Fruit fly (Drosophila melanogaster) whole organism, pupa: ENCODE data around the gene CG2104.

Source experiments
- CG10348 ChIP-seq: fragments of 200-800 bp; sonication (Bioruptor generic); IDR thresholded peaks from 2 replicates; pipeline ENCODE4 v1.3.6; 2022; ENCODE audit warnings: missing biosample characterization, missing genetic modification characterization
- CG12605 ChIP-seq: fragments of 200-800 bp; sonication (Bioruptor generic); IDR thresholded peaks from 2 replicates; pipeline ENCODE4 v1.3.6; 2022; ENCODE audit warnings: missing biosample characterization, missing genetic modification characterization
- CG13204 ChIP-seq: fragments of 200-800 bp; sonication (Bioruptor generic); optimal IDR thresholded peaks from 2 replicates; lab custom pipeline; 2018; ENCODE audit warnings: missing biosample characterization, mild to moderate bottlenecking, missing genetic modification characterization, moderate library complexity
- CG14655 ChIP-seq: fragments of 200-800 bp; sonication (Bioruptor generic); optimal IDR thresholded peaks from 3 replicates; lab custom pipeline; 2017; ENCODE audit warnings: mild to moderate bottlenecking, missing biosample characterization, missing genetic modification reagents, missing genetic modification characterization
- CG15710 ChIP-seq: fragments of 200-800 bp; sonication (Bioruptor generic); optimal IDR thresholded peaks from 2 replicates; lab custom pipeline; 2018; ENCODE audit warnings: missing biosample characterization, mild to moderate bottlenecking, missing genetic modification characterization, moderate library complexity
- CG17806 ChIP-seq: fragments of 200-800 bp; sonication (Bioruptor generic); optimal IDR thresholded peaks from 2 replicates; lab custom pipeline; 2018; ENCODE audit warnings: missing biosample characterization, mild to moderate bottlenecking, missing genetic modification characterization, moderate library complexity
- CG32121 ChIP-seq: fragments of 200-800 bp; sonication (Bioruptor generic); IDR thresholded peaks from 2 replicates; pipeline ENCODE4 v1.3.6; 2022; ENCODE audit warnings: missing biosample characterization, missing genetic modification characterization
- CG34367 ChIP-seq: fragments of 200-800 bp; sonication (Bioruptor generic); optimal IDR thresholded peaks from 2 replicates; lab custom pipeline; 2018; ENCODE audit warnings: missing biosample characterization, mild to moderate bottlenecking, missing genetic modification characterization
- CG4496 ChIP-seq: fragments of 200-800 bp; sonication (Bioruptor generic); IDR thresholded peaks from 3 replicates; pipeline ENCODE4 v1.3.6; 2022; ENCODE audit warnings: missing biosample characterization, missing genetic modification characterization
- CG8159 ChIP-seq: fragments of 200-800 bp; sonication (Bioruptor generic); optimal IDR thresholded peaks from 3 replicates; lab custom pipeline; 2018; ENCODE audit warnings: missing biosample characterization, mild to moderate bottlenecking, missing genetic modification characterization, moderate library complexity
- CG8301 ChIP-seq: fragments of 200-800 bp; sonication (Bioruptor generic); optimal IDR thresholded peaks from 2 replicates; lab custom pipeline; 2018; ENCODE audit warnings: missing biosample characterization, mild to moderate bottlenecking, missing genetic modification characterization
- CG9948 ChIP-seq: fragments of 200-800 bp; sonication (Bioruptor generic); optimal IDR thresholded peaks from 2 replicates; lab custom pipeline; 2018; ENCODE audit warnings: missing biosample characterization, mild to moderate bottlenecking, missing genetic modification characterization, moderate library complexity
- D1 ChIP-seq: fragments of 200-800 bp; sonication (Bioruptor generic); optimal IDR thresholded peaks from 2 replicates; lab custom pipeline; 2018; ENCODE audit warnings: missing biosample characterization, mild to moderate bottlenecking, missing genetic modification characterization, moderate library complexity
- EcR ChIP-seq: fragments of 200-800 bp; sonication (Bioruptor generic); optimal IDR thresholded peaks from 3 replicates; lab custom pipeline; 2019; ENCODE audit warnings: missing biosample characterization, missing genetic modification characterization, mild to moderate bottlenecking, moderate library complexity, missing genetic modification reagents
- Ets98B ChIP-seq: fragments of 200-800 bp; sonication (Bioruptor generic); IDR thresholded peaks from 2 replicates; pipeline ENCODE4 v1.3.6; 2022; ENCODE audit warnings: missing biosample characterization, missing genetic modification characterization
- Pif1A ChIP-seq: fragments of 200-800 bp; sonication (Bioruptor generic); optimal IDR thresholded peaks from 3 replicates; lab custom pipeline; 2016; ENCODE audit warnings: missing biosample characterization, missing genetic modification characterization
- Pif1B ChIP-seq: fragments of 200-800 bp; sonication (Bioruptor generic); optimal IDR thresholded peaks from 3 replicates; lab custom pipeline; 2016; ENCODE audit warnings: missing biosample characterization, missing genetic modification characterization
- Snoo ChIP-seq: fragments of 200-800 bp; sonication (Bioruptor generic); optimal IDR thresholded peaks from 3 replicates; lab custom pipeline; 2017; ENCODE audit warnings: missing biosample characterization, mild to moderate bottlenecking, missing genetic modification characterization, inconsistent platforms
- fd96Ca ChIP-seq: fragments of 200-800 bp; sonication (Bioruptor generic); IDR thresholded peaks from 3 replicates; pipeline ENCODE4 v1.3.6; 2022; ENCODE audit warnings: missing biosample characterization, missing genetic modification characterization
- gl ChIP-seq: fragments of 200-800 bp; sonication (Bioruptor generic); optimal IDR thresholded peaks from 2 replicates; lab custom pipeline; 2018; ENCODE audit warnings: missing biosample characterization, mild to moderate bottlenecking, missing genetic modification characterization
- rn ChIP-seq: fragments of 200-800 bp; sonication (Bioruptor generic); IDR thresholded peaks from 2 replicates; pipeline ENCODE4 v1.3.6; 2022; ENCODE audit warnings: missing biosample characterization, missing genetic modification characterization

CG2104 gene

DNA sequence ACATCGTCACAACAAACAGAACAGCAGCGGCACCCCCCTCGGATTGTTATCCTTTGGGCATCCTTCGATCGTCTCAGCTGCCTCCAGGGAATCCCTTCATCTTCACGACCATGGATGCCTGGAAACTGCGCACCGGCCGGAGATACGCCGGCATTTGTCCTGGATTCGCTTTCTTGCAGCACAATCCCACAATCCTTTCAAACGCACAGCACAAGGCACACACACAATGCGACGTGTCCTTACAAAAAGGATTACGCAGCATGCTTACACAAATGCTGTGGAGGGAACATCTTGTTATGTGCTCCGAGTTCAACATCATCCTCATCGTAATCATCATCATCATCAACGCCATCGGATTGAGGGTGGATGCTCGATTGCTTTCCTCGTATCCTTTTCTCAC, 30.0 kb upstream of the CG2104 start:
- TF ChIP-seq CG32121 (GFP tag; lab: Robert Waterston, UW): no peak
- TF ChIP-seq rn: no peak
- no peak for TF ChIP-seq Pif1A (GFP tag; lab: Kevin White, UChicago)
- TF ChIP-seq CG15710 (tag; lab: Kevin White, UChicago): no peak
- no peak for TF ChIP-seq CG8159 (tag; lab: Kevin White, UChicago)
- no peak for TF ChIP-seq CG13204 (GFP tag; lab: Kevin White, UChicago)
- TF ChIP-seq CG17806 (tag; lab: Kevin White, UChicago): no peak
- TF ChIP-seq CG8301 (tag; lab: Kevin White, UChicago): no peak
- TF ChIP-seq CG14655 (GFP tag; lab: Kevin White, UChicago): no peak
- TF ChIP-seq CG10348 (GFP tag; lab: Robert Waterston, UW): no peak
- TF ChIP-seq EcR (GFP tag; lab: Kevin White, UChicago): no peak
- TF ChIP-seq Pif1B (GFP tag; lab: Kevin White, UChicago): no peak
- TF ChIP-seq D1: no peak
- TF ChIP-seq Snoo (tag; lab: Kevin White, UChicago): no peak
- TF ChIP-seq fd96Ca: no peak
- TF ChIP-seq CG4496 (GFP tag; lab: Robert Waterston, UW): no peak
- TF ChIP-seq CG9948 (tag; lab: Kevin White, UChicago): no peak
- no peak for TF ChIP-seq CG12605 (GFP tag; lab: Robert Waterston, UW)
- no peak for TF ChIP-seq CG34367
- TF ChIP-seq Ets98B (GFP tag; lab: Robert Waterston, UW): no peak
- TF ChIP-seq, all 21 proteins: peak for 0

DNA sequence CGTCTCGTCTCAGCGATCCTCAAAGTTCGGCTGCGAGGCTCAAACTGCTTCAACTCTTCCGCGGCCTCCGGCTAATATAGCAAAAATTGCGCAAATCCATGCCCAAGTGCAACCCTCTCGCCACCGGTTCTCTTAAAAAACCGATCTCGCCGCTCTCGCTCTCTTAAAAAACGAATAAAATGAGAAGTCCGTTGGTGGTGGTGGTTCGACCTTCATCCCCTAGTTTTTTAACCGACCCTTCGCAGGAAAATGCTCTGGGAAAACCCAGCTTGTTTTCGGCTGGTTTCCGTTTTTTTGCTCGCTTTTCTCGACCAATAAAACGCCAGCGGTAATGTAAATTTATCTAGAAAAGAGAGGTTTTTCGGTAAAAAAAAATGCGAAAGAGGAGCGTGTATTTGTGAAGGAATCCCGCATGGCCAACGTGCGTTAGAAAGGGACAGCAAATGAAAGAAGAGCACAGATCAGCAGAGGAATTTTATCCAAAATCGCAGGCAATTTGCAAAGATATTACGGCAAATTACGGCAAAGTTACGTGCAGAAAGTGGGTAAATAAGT, 23.7 kb upstream of the CG2104 start, which contains the start of gene cas:
cas (minus strand) TSS at position 51 of the 555 bp plus-strand sequence.
- no peak for TF ChIP-seq rn
- TF ChIP-seq CG14655 (GFP tag; lab: Kevin White, UChicago): no peak
- TF ChIP-seq CG17806 (tag; lab: Kevin White, UChicago): no peak
- TF ChIP-seq Snoo (tag; lab: Kevin White, UChicago): no peak
- no peak for TF ChIP-seq CG34367
- TF ChIP-seq D1: no peak
- no peak for TF ChIP-seq CG13204 (GFP tag; lab: Kevin White, UChicago)
- TF ChIP-seq Pif1A (GFP tag; lab: Kevin White, UChicago): no peak

dm6 chr3R:5705469-5706067, 12.5 kb upstream of the CG2104 start:
- TF ChIP-seq CG4496 (GFP tag; lab: Robert Waterston, UW): peak; percentile 57; the same call in 2 of the 3 replicates
- TF ChIP-seq CG14655 (GFP tag; lab: Kevin White, UChicago): peak; percentile 71
- TF ChIP-seq CG8159 (tag; lab: Kevin White, UChicago): peak; percentile 58
- TF ChIP-seq EcR (GFP tag; lab: Kevin White, UChicago): no peak
- TF ChIP-seq CG15710 (tag; lab: Kevin White, UChicago): no peak
- peak; percentile 25; the same call in 1 of the 2 replicates for TF ChIP-seq Ets98B (GFP tag; lab: Robert Waterston, UW)
- TF ChIP-seq CG34367: peak; percentile 23
- 0 out of 2 replicates have a peak, but pooled peaks have one; percentile 8 for TF ChIP-seq CG32121 (GFP tag; lab: Robert Waterston, UW)
- TF ChIP-seq Pif1A (GFP tag; lab: Kevin White, UChicago): peak; percentile 38

- TF ChIP-seq CG10348 (GFP tag; lab: Robert Waterston, UW) (no peak), CG15710 (tag; lab: Kevin White, UChicago) (no peak), CG34367 (no peak), CG9948 (tag; lab: Kevin White, UChicago) (no peak), CG13204 (GFP tag; lab: Kevin White, UChicago) (no peak), Snoo (tag; lab: Kevin White, UChicago) (no peak), Ets98B (GFP tag; lab: Robert Waterston, UW) (no peak), Pif1B (GFP tag; lab: Kevin White, UChicago) (no peak), CG4496 (GFP tag; lab: Robert Waterston, UW) (no peak), CG14655 (GFP tag; lab: Kevin White, UChicago) (no peak), Pif1A (GFP tag; lab: Kevin White, UChicago) (no peak), CG12605 (GFP tag; lab: Robert Waterston, UW) (no peak), fd96Ca (no peak), CG32121 (GFP tag; lab: Robert Waterston, UW) (no peak), EcR (GFP tag; lab: Kevin White, UChicago) (no peak), CG8301 (tag; lab: Kevin White, UChicago) (no peak), rn (no peak), D1 (no peak)
Observed at dm6 chr3R:5704982-5705381, 11.9 kb upstream of the CG2104 start.

DNA sequence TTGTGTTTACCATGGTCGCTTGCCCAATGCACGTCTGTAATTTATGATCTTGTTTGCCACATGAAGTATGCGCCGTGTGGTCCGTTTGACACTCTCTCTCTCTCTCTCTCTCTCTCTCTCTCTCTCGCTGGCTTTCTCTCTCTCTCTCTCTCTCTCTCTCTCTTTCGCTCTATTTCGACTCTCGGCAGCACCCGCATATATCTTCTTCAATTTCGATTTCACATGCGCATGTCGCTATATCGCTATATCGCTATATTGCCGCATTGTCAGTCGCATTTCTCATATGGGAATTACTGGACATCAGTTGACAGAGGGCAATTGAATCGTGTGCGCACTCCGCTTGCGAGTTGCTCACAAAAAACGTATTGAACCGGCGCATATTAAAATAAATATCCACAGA, 8.0 kb upstream of the CG2104 start:
- TF ChIP-seq CG17806 (tag; lab: Kevin White, UChicago) (no peak), CG34367 (no peak), gl (tag; lab: Kevin White, UChicago) (no peak), CG4496 (GFP tag; lab: Robert Waterston, UW) (peak; percentile 51; the same call in 1 of the 3 replicates), Snoo (tag; lab: Kevin White, UChicago) (no peak), D1 (no peak), CG32121 (GFP tag; lab: Robert Waterston, UW) (peak; percentile 29; the same call in 1 of the 2 replicates), Pif1B (GFP tag; lab: Kevin White, UChicago) (no peak), fd96Ca (no peak), CG8301 (tag; lab: Kevin White, UChicago) (no peak), rn (no peak), Ets98B (GFP tag; lab: Robert Waterston, UW) (peak; percentile 42; the same call in 1 of the 2 replicates), CG13204 (GFP tag; lab: Kevin White, UChicago) (no peak), Pif1A (GFP tag; lab: Kevin White, UChicago) (no peak)
